Worm (Caenorhabditis elegans): ENCODE data around the gene hpl-2.
A peak's percentile ranks its signal among the peaks of the same experiment; 100 is the strongest.

Gene hpl-2

ce11 chrIII:10759050-10760023 is 4.0 kb upstream of the hpl-2 start, which contains the start of gene tasp-1 (continued):
- TF ChIP-seq unc-98 (GFP tag; IDR thresholded peaks at IDR 0.05), result peak; percentile 100
- peak; percentile 100 for TF ChIP-seq pax-3 (tag; optimal IDR thresholded peaks at IDR 0.05)
- no peak for TF ChIP-seq sptf-1 (tag; optimal IDR thresholded peaks at IDR 0.05)
- peak; percentile 91 for TF ChIP-seq ces-1 (GFP tag; optimal IDR thresholded peaks at IDR 0.05)
- peak; percentile 99 for TF ChIP-seq lir-3 (tag; optimal IDR thresholded peaks at IDR 0.05; ENCODE audit: poor library complexity)
- peak; percentile 99 for TF ChIP-seq fos-1 (tag; optimal IDR thresholded peaks at IDR 0.05)
- TF ChIP-seq skn-1 (tag; optimal IDR thresholded peaks at IDR 0.05), result peak; percentile 99
- peak; percentile 99 for TF ChIP-seq grh-1 (GFP tag; IDR thresholded peaks at IDR 0.05)
- TF ChIP-seq egl-13 (tag; optimal IDR thresholded peaks at IDR 0.05), result peak; percentile 100
- TF ChIP-seq snpc-4 (tag; optimal IDR thresholded peaks at IDR 0.05), result peak; percentile 93
- TF ChIP-seq lin-14 (GFP tag; optimal IDR thresholded peaks at IDR 0.05), result peak; percentile 100
- no peak for TF ChIP-seq tlp-1 (tag; optimal IDR thresholded peaks at IDR 0.05)
- peak; percentile 95 for TF ChIP-seq Y116A8C.19 (tag; optimal IDR thresholded peaks at IDR 0.05; ENCODE audit: borderline replicate concordance)
- peak; percentile 96 for TF ChIP-seq lin-39 (tag; optimal IDR thresholded peaks at IDR 0.05)
- TF ChIP-seq lin-35 (GFP tag; optimal IDR thresholded peaks at IDR 0.05), result peak; percentile 100
- peak; percentile 93 for TF ChIP-seq pqm-1 (tag; optimal IDR thresholded peaks at IDR 0.05)
- peak; percentile 100 for TF ChIP-seq nhr-47 (tag; optimal IDR thresholded peaks at IDR 0.05)
- TF ChIP-seq nhr-20 (tag; optimal IDR thresholded peaks at IDR 0.05), result peak; percentile 100
- TF ChIP-seq pag-3 (tag; optimal IDR thresholded peaks at IDR 0.05; ENCODE audit: borderline replicate concordance, insufficient read depth), result peak; percentile 1
- peak; percentile 98 for TF ChIP-seq fkh-4 (tag; optimal IDR thresholded peaks at IDR 0.05; ENCODE audit: borderline replicate concordance)
- peak; percentile 100 for TF ChIP-seq isw-1 (GFP tag; IDR thresholded peaks at IDR 0.05)
- TF ChIP-seq C04F5.9 (tag; optimal IDR thresholded peaks at IDR 0.05), result peak; percentile 98
- peak; percentile 96 for TF ChIP-seq nhr-76 (tag; optimal IDR thresholded peaks at IDR 0.05)
- peak; percentile 91 for TF ChIP-seq unc-62 (GFP tag; optimal IDR thresholded peaks at IDR 0.05)
- TF ChIP-seq efl-1 (optimal IDR thresholded peaks at IDR 0.05), result peak; percentile 100
- TF ChIP-seq efl-1 (GFP tag; optimal IDR thresholded peaks at IDR 0.05 in 1 of 2), result peak; percentile 99 to 100
- peak; percentile 100 for TF ChIP-seq mab-9 (GFP tag; IDR thresholded peaks at IDR 0.05)
- peak; percentile 96 for TF ChIP-seq C34B4.2 (tag; optimal IDR thresholded peaks at IDR 0.05)
- peak; percentile 100 for TF ChIP-seq nhr-77 (tag; optimal IDR thresholded peaks at IDR 0.05)
- TF ChIP-seq nhr-12 (tag; optimal IDR thresholded peaks at IDR 0.05), result peak; percentile 76
- peak; percentile 100 for TF ChIP-seq ceh-82 (tag; optimal IDR thresholded peaks at IDR 0.05)
- TF ChIP-seq fkh-10 (GFP tag; optimal IDR thresholded peaks at IDR 0.05), result peak; percentile 100
- peak; percentile 100 for TF ChIP-seq ceh-88 (GFP tag; IDR thresholded peaks at IDR 0.05)
- peak; percentile 96 to 100 for TF ChIP-seq mdl-1 (tag; optimal IDR thresholded peaks at IDR 0.05)
- TF ChIP-seq snu-23 (GFP tag; optimal IDR thresholded peaks at IDR 0.05), result peak; percentile 100
- TF ChIP-seq ceh-63 (GFP tag; optimal IDR thresholded peaks at IDR 0.05), result peak; percentile 100
- TF ChIP-seq nhr-237 (tag; optimal IDR thresholded peaks at IDR 0.05), result peak; percentile 99
- no peak for TF ChIP-seq alr-1 (tag; optimal IDR thresholded peaks at IDR 0.05; ENCODE audit: borderline replicate concordance)
- TF ChIP-seq ets-5 (GFP tag; IDR thresholded peaks at IDR 0.05), result peak; percentile 89; the same call in 1 of the 2 replicates
- peak; percentile 98 to 99 for TF ChIP-seq lsy-2 (tag; optimal IDR thresholded peaks at IDR 0.05)
- peak; percentile 100 for TF ChIP-seq irx-1 (tag; optimal IDR thresholded peaks at IDR 0.05)
- peak; percentile 94 to 95 for TF ChIP-seq egl-27 (tag; optimal IDR thresholded peaks at IDR 0.05)
- peak; percentile 97 for TF ChIP-seq aly-2 (tag; optimal IDR thresholded peaks at IDR 0.05)
- TF ChIP-seq hpl-2 (GFP tag; optimal IDR thresholded peaks at IDR 0.05), result no peak
- TF ChIP-seq elt-2 (tag; optimal IDR thresholded peaks at IDR 0.05), result peak; percentile 97
- peak; percentile 100 for TF ChIP-seq unc-130 (tag; optimal IDR thresholded peaks at IDR 0.05)
- peak; percentile 99 for TF ChIP-seq xbp-1 (tag; optimal IDR thresholded peaks at IDR 0.05)
- peak; percentile 100 for TF ChIP-seq ztf-4 (tag; optimal IDR thresholded peaks at IDR 0.05)

Data from whole organism, L1 larva.